Fruit fly (Drosophila melanogaster): ENCODE measurements around the gene rumpel.

rumpel gene

dm6 chrX:7432393-7432792 lies 14.0 kb downstream of the rumpel start:
- TF ChIP-seq CTCF (optimal IDR thresholded peaks at IDR 0.05) (no peak), CG8478 (optimal IDR thresholded peaks at IDR 0.05) (no peak)

- TF ChIP-seq CG8478 (optimal IDR thresholded peaks at IDR 0.05): no peak
- TF ChIP-seq CTCF (optimal IDR thresholded peaks at IDR 0.05): no peak
Measured at dm6 chrX:7445023-7445422, 26.6 kb downstream of the rumpel start.

- TF ChIP-seq CTCF (optimal IDR thresholded peaks at IDR 0.05): no peak
- TF ChIP-seq CG8478 (optimal IDR thresholded peaks at IDR 0.05): no peak
Measured at dm6 chrX:7451909-7452308, 33.5 kb downstream of the rumpel start, which contains the start of gene CG11368. Gene CG11368, plus strand, starts transcription at chrX:7452209.

- TF ChIP-seq CTCF (optimal IDR thresholded peaks at IDR 0.05) (no peak), CG8478 (optimal IDR thresholded peaks at IDR 0.05) (no peak)
Measured at dm6 chrX:7453236-7453635, 34.8 kb downstream of the rumpel start, which contains the start of gene CG43198. Gene CG43198, minus strand, starts transcription at chrX:7453336.

dm6 chrX:7462089-7462488 lies 43.7 kb downstream of the rumpel start:
- TF ChIP-seq CTCF (optimal IDR thresholded peaks at IDR 0.05) (no peak), CG8478 (optimal IDR thresholded peaks at IDR 0.05) (no peak)

- no peak for TF ChIP-seq CG8478 (optimal IDR thresholded peaks at IDR 0.05)
- TF ChIP-seq CTCF (optimal IDR thresholded peaks at IDR 0.05): peak; percentile 75 to 81
Measured at dm6 chrX:7466328-7466727, 47.9 kb downstream of the rumpel start.

Measured in S2 (cell line).